Fruit fly (Drosophila melanogaster) whole organism, embryonic: ENCODE data around the gene CG32163.

Experiments used
- Atf-2 ChIP-seq: fragments of 200-800 bp; sonication (Bioruptor generic); optimal IDR thresholded peaks from 2 replicates; lab custom pipeline; 2016; ENCODE audit warnings: missing biosample characterization, missing genetic modification characterization
- Awh ChIP-seq: fragments of 200-800 bp; sonication (Bioruptor generic); IDR thresholded peaks from 2 replicates; pipeline ENCODE4, ENCODE4 v1.3.6; 2022; ENCODE audit warnings: missing biosample characterization, missing genetic modification characterization
- CG11398 ChIP-seq: fragments of 200-800 bp; sonication (Bioruptor generic); optimal IDR thresholded peaks from 2 replicates; lab custom pipeline; 2016; ENCODE audit warnings: missing biosample characterization, missing genetic modification characterization
- CG12104 ChIP-seq: fragments of 200-800 bp; sonication (Bioruptor generic); optimal IDR thresholded peaks from 3 replicates; lab custom pipeline; 2016; ENCODE audit warnings: missing biosample characterization, missing genetic modification characterization
- CG15269 ChIP-seq: fragments of 200-800 bp; sonication (Bioruptor generic); optimal IDR thresholded peaks from 2 replicates; lab custom pipeline; 2018; ENCODE audit warnings: missing biosample characterization, mild to moderate bottlenecking, missing genetic modification characterization, moderate library complexity
- CG18011 ChIP-seq: fragments of 200-800 bp; sonication (Bioruptor generic); optimal IDR thresholded peaks from 2 replicates; lab custom pipeline; 2017; ENCODE audit warnings: missing biosample characterization, missing genetic modification characterization, mild to moderate bottlenecking, moderate library complexity, missing genotype
- CG18619 ChIP-seq: fragments of 200-800 bp; sonication (Bioruptor generic); optimal IDR thresholded peaks from 3 replicates; lab custom pipeline; 2017; ENCODE audit warnings: missing biosample characterization, mild to moderate bottlenecking, missing genetic modification characterization
- CG2120 ChIP-seq: fragments of 200-800 bp; sonication (Bioruptor generic); optimal IDR thresholded peaks from 3 replicates; lab custom pipeline; 2016; ENCODE audit warnings: missing biosample characterization, missing genetic modification characterization
- CG2889 ChIP-seq: fragments of 200-800 bp; sonication (Bioruptor generic); IDR thresholded peaks from 3 replicates; pipeline ENCODE4 v1.3.6; 2022; ENCODE audit warnings: missing biosample characterization, missing genetic modification characterization
- CG31441 ChIP-seq: fragments of 200-800 bp; sonication (Bioruptor generic); IDR thresholded peaks from 2 replicates; pipeline ENCODE4 v1.3.6; 2022; ENCODE audit warnings: missing biosample characterization, missing genetic modification characterization
- CG4360 ChIP-seq: fragments of 200-800 bp; sonication (Bioruptor generic); IDR thresholded peaks from 2 replicates; pipeline ENCODE4 v1.3.6; 2022; ENCODE audit warnings: missing biosample characterization, missing genetic modification characterization
- CG4617 ChIP-seq: fragments of 200-800 bp; sonication (Bioruptor generic); optimal IDR thresholded peaks from 3 replicates; lab custom pipeline; 2016; ENCODE audit warnings: missing biosample characterization, missing genetic modification characterization, borderline replicate concordance
- CG7271 ChIP-seq: fragments of 200-800 bp; sonication (Bioruptor generic); optimal IDR thresholded peaks from 2 replicates; lab custom pipeline; 2018; ENCODE audit warnings: missing biosample characterization, mild to moderate bottlenecking, missing genetic modification characterization, moderate library complexity
- CG9609 ChIP-seq: fragments of 200-800 bp; sonication (Bioruptor generic); optimal IDR thresholded peaks from 3 replicates; lab custom pipeline; 2016; ENCODE audit warnings: missing biosample characterization, missing genetic modification characterization
- CG9932 ChIP-seq: fragments of 200-800 bp; sonication (Bioruptor generic); IDR thresholded peaks from 2 replicates; pipeline ENCODE4 v1.3.6; 2022; ENCODE audit warnings: missing biosample characterization, missing genetic modification characterization
- CHES-1-like ChIP-seq: fragments of 200-800 bp; sonication (Bioruptor generic); optimal IDR thresholded peaks from 2 replicates; lab custom pipeline; 2016; ENCODE audit warnings: missing biosample characterization, missing genetic modification characterization
- Dfd ChIP-seq, 2 experiments: fragments of >200 bp; optimal IDR thresholded peaks; 2 replicates each; lab custom pipeline; 2017; ENCODE audit warnings: missing biosample characterization in 2 of 2, missing genetic modification characterization in 2 of 2
- Dref ChIP-seq: fragments of 200-800 bp; sonication (Bioruptor generic); IDR thresholded peaks from 2 replicates; pipeline ENCODE4 v1.3.6; 2022; ENCODE audit warnings: missing biosample characterization, missing genetic modification characterization
- Ets97D ChIP-seq: fragments of 200-800 bp; sonication (Bioruptor generic); optimal IDR thresholded peaks from 3 replicates; lab custom pipeline; 2016; ENCODE audit warnings: missing biosample characterization, missing genetic modification characterization
- HHEX ChIP-seq: fragments of 200-800 bp; sonication (Bioruptor generic); optimal IDR thresholded peaks from 3 replicates; lab custom pipeline; 2017; ENCODE audit warnings: missing biosample characterization, mild to moderate bottlenecking, missing genetic modification characterization, missing genetic modification reagents
- HLH4C ChIP-seq: fragments of 200-800 bp; sonication (Bioruptor generic); IDR thresholded peaks from 3 replicates; pipeline ENCODE4 v1.3.6; 2022; ENCODE audit warnings: missing biosample characterization, missing genetic modification characterization; ENCODE audit not compliant: partially characterized antibody
- Hand ChIP-seq: fragments of 200-800 bp; sonication (Bioruptor generic); optimal IDR thresholded peaks from 2 replicates; lab custom pipeline; 2017; ENCODE audit warnings: mild to moderate bottlenecking, missing biosample characterization, missing genetic modification reagents, missing genetic modification characterization
- Hey ChIP-seq: fragments of 200-800 bp; sonication (Bioruptor generic); optimal IDR thresholded peaks from 3 replicates; lab custom pipeline; 2018; ENCODE audit warnings: missing biosample characterization, mild to moderate bottlenecking, missing genetic modification characterization
- HmgD ChIP-seq: fragments of 200-800 bp; sonication (Bioruptor generic); optimal IDR thresholded peaks from 3 replicates; lab custom pipeline; 2016; ENCODE audit warnings: missing biosample characterization, missing genetic modification characterization
- Hr3 ChIP-seq: fragments of 200-800 bp; sonication (Bioruptor generic); optimal IDR thresholded peaks from 3 replicates; lab custom pipeline; 2016; ENCODE audit warnings: missing biosample characterization, missing genetic modification characterization
- Hr51 ChIP-seq, 2 experiments: fragments of 200-800 bp; sonication (Bioruptor generic); optimal IDR thresholded peaks; 2 replicates in 1 of 2; 3 replicates in 1 of 2; lab custom pipeline; 2016 to 2018; ENCODE audit warnings: missing biosample characterization in 2 of 2, missing genetic modification characterization in 2 of 2, mild to moderate bottlenecking in 1 of 2, moderate library complexity in 1 of 2
- Meics ChIP-seq: fragments of 200-800 bp; sonication (Bioruptor generic); optimal IDR thresholded peaks from 2 replicates; lab custom pipeline; 2017; ENCODE audit warnings: missing biosample characterization, mild to moderate bottlenecking, missing genetic modification characterization
- NC2β ChIP-seq: fragments of 200-800 bp; sonication (Bioruptor generic); optimal IDR thresholded peaks from 2 replicates; lab custom pipeline; 2016; ENCODE audit warnings: missing biosample characterization, missing genetic modification characterization
- Optix ChIP-seq: fragments of 200-800 bp; sonication (Bioruptor generic); IDR thresholded peaks from 3 replicates; pipeline ENCODE4 v1.3.6; 2022; ENCODE audit warnings: missing biosample characterization, missing genetic modification characterization
- Sox102F ChIP-seq: fragments of 200-800 bp; sonication (Bioruptor generic); optimal IDR thresholded peaks from 2 replicates; lab custom pipeline; 2018; ENCODE audit warnings: missing biosample characterization, mild to moderate bottlenecking, missing genetic modification characterization, moderate library complexity
- Sry-β ChIP-seq: fragments of 200-800 bp; sonication (Bioruptor generic); optimal IDR thresholded peaks from 2 replicates; lab custom pipeline; 2018; ENCODE audit warnings: missing biosample characterization, mild to moderate bottlenecking, missing genetic modification characterization, moderate library complexity
- Xrp1 ChIP-seq: fragments of 200-800 bp; sonication (Bioruptor generic); IDR thresholded peaks from 2 replicates; pipeline ENCODE4 v1.3.6; 2022; ENCODE audit warnings: missing biosample characterization, missing genetic modification characterization
- ato ChIP-seq: fragments of 200-800 bp; sonication (Bioruptor generic); IDR thresholded peaks from 2 replicates; pipeline ENCODE4 v1.3.6; 2022; ENCODE audit warnings: missing biosample characterization, missing genetic modification characterization; ENCODE audit not compliant: partially characterized antibody
- az2 ChIP-seq: fragments of 200-800 bp; sonication (Bioruptor generic); optimal IDR thresholded peaks from 3 replicates; lab custom pipeline; 2016; ENCODE audit warnings: missing biosample characterization, missing genetic modification characterization
- caup ChIP-seq: fragments of 200-800 bp; sonication (Bioruptor generic); optimal IDR thresholded peaks from 3 replicates; lab custom pipeline; 2017; ENCODE audit warnings: missing biosample characterization, mild to moderate bottlenecking, missing genetic modification characterization, moderate library complexity; ENCODE audit not compliant: severe bottlenecking
- chinmo ChIP-seq: fragments of 200-800 bp; sonication (Bioruptor generic); IDR thresholded peaks from 4 replicates; pipeline ENCODE4 v1.3.6; 2022; ENCODE audit warnings: missing biosample characterization, missing genetic modification characterization; ENCODE audit not compliant: partially characterized antibody
- dmrt99B ChIP-seq: fragments of 200-800 bp; sonication (Bioruptor generic); optimal IDR thresholded peaks from 2 replicates; lab custom pipeline; 2018; ENCODE audit warnings: missing biosample characterization, mild to moderate bottlenecking, missing genetic modification characterization, moderate library complexity
- fu2 ChIP-seq: fragments of 200-800 bp; sonication (Bioruptor generic); optimal IDR thresholded peaks from 2 replicates; lab custom pipeline; 2016; ENCODE audit warnings: missing biosample characterization, missing genetic modification characterization
- gcm2 ChIP-seq: fragments of 200-800 bp; sonication (Bioruptor generic); optimal IDR thresholded peaks from 2 replicates; lab custom pipeline; 2016; ENCODE audit warnings: missing biosample characterization, missing genetic modification characterization
- jing ChIP-seq: fragments of 200-800 bp; sonication (Bioruptor generic); optimal IDR thresholded peaks from 2 replicates; lab custom pipeline; 2018; ENCODE audit warnings: missing biosample characterization, mild to moderate bottlenecking, missing genetic modification characterization
- kah ChIP-seq: fragments of 200-800 bp; sonication (Bioruptor generic); optimal IDR thresholded peaks from 2 replicates; lab custom pipeline; 2018; ENCODE audit warnings: missing biosample characterization, mild to moderate bottlenecking, missing genetic modification characterization
- klu ChIP-seq: fragments of 200-800 bp; sonication (Bioruptor generic); IDR thresholded peaks from 2 replicates; pipeline ENCODE4 v1.3.6; 2022; ENCODE audit warnings: missing biosample characterization, missing genetic modification characterization
- mam ChIP-seq: fragments of 200-800 bp; sonication (Bioruptor generic); optimal IDR thresholded peaks from 3 replicates; lab custom pipeline; 2016; ENCODE audit warnings: missing biosample characterization, missing genetic modification characterization
- org-1 ChIP-seq: fragments of 200-800 bp; sonication (Bioruptor generic); optimal IDR thresholded peaks from 2 replicates; lab custom pipeline; 2017; ENCODE audit warnings: missing biosample characterization, missing genetic modification characterization
- p53 ChIP-seq: fragments of 200-800 bp; sonication (Bioruptor generic); optimal IDR thresholded peaks from 2 replicates; lab custom pipeline; 2016; ENCODE audit warnings: missing biosample characterization, missing genetic modification characterization
- phol ChIP-seq: fragments of 200-800 bp; sonication (Bioruptor generic); optimal IDR thresholded peaks from 3 replicates; lab custom pipeline; 2018; ENCODE audit warnings: missing biosample characterization, mild to moderate bottlenecking, missing genetic modification characterization, moderate library complexity
- ranshi ChIP-seq: fragments of 200-800 bp; sonication (Bioruptor generic); IDR thresholded peaks from 2 replicates; pipeline ENCODE4 v1.3.6; 2022; ENCODE audit warnings: missing biosample characterization, missing genetic modification characterization
- toy ChIP-seq: fragments of 200-800 bp; sonication (Bioruptor generic); IDR thresholded peaks from 2 replicates; pipeline ENCODE4 v1.3.6; 2022; ENCODE audit warnings: missing biosample characterization, missing genetic modification characterization
- twi ChIP-seq: fragments of 200-800 bp; optimal IDR thresholded peaks from 2 replicates; lab custom pipeline; 2019; ENCODE audit warnings: missing biosample characterization, mild to moderate bottlenecking, missing genetic modification characterization, moderate library complexity
- vvl ChIP-seq: fragments of 200-800 bp; sonication (Bioruptor generic); IDR thresholded peaks from 2 replicates; pipeline ENCODE4 v1.3.6; 2022; ENCODE audit warnings: missing biosample characterization, missing genetic modification characterization
- z ChIP-seq: fragments of 200-800 bp; sonication (Bioruptor generic); IDR thresholded peaks from 3 replicates; pipeline ENCODE4 v1.3.6; 2022; ENCODE audit warnings: missing biosample characterization, missing genetic modification characterization

CG32163 gene

DNA sequence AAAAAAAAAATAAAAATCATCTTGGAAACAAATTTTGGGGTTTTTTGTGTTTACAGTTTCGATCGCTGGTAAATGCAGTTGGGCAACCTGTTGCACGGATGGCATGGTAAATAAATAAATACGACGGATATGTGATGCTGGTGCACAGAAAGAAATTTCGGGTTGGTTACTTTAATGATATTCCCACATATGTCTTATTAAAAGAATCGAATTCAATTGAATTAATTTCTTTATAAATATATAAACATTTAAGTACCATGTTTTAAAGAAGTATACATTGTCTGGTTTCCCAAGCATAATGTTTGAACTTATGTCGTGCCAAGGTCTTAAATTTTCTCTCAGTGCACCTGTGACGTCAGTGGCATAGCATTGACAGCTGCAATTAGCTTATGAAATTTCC is 19.5 kb upstream of the CG32163 start (continued):
- TF ChIP-seq CG4617 = no peak
- no peak for TF ChIP-seq NC2β (GFP tag; lab: Kevin White, UChicago)
- TF ChIP-seq HHEX (GFP tag; lab: Kevin White, UChicago) = peak; percentile 42
- no peak for TF ChIP-seq Hey (tag; lab: Kevin White, UChicago)
- no peak for TF ChIP-seq Optix (GFP tag; lab: Robert Waterston, UW)
- TF ChIP-seq CG12104 (GFP tag; lab: Kevin White, UChicago) = peak; percentile 9
- TF ChIP-seq CG9932 (GFP tag; lab: Robert Waterston, UW) = no peak
- no peak for TF ChIP-seq HLH4C (GFP tag; lab: Robert Waterston, UW)
- TF ChIP-seq Awh (GFP tag; lab: Robert Waterston, UW) = no peak
- TF ChIP-seq phol (tag; lab: Kevin White, UChicago) = peak; percentile 79
- TF ChIP-seq p53 (GFP tag; lab: Kevin White, UChicago) = no peak
- TF ChIP-seq CG11398 (GFP tag; lab: Kevin White, UChicago) = no peak
- TF ChIP-seq twi (tag; lab: Kevin White, UChicago) = peak; percentile 47
- peak; percentile 59 for TF ChIP-seq az2 (GFP tag; lab: Kevin White, UChicago)
- 0 out of 2 replicates have a peak, but pooled peaks have one; percentile 52 for TF ChIP-seq ranshi (GFP tag; lab: Robert Waterston, UW)
- TF ChIP-seq ato (GFP tag; lab: Robert Waterston, UW) = no peak
- TF ChIP-seq Hr3 (GFP tag; lab: Kevin White, UChicago) = peak; percentile 43
- peak; percentile 60; the same call in 1 of the 2 replicates for TF ChIP-seq vvl (GFP tag; lab: Robert Waterston, UW)
- TF ChIP-seq CG15269 (tag; lab: Kevin White, UChicago) = peak; percentile 71
- no peak for TF ChIP-seq gcm2 (GFP tag; lab: Kevin White, UChicago)
- TF ChIP-seq dmrt99B (tag; lab: Kevin White, UChicago) = peak; percentile 77
- TF ChIP-seq HmgD (GFP tag; lab: Kevin White, UChicago) = no peak
- TF ChIP-seq Sry-β (GFP tag; lab: Kevin White, UChicago) = no peak
- TF ChIP-seq org-1 (GFP tag; lab: Kevin White, UChicago) = peak; percentile 45
- TF ChIP-seq caup (GFP tag; lab: Kevin White, UChicago) = no peak
- peak in 1 of 2 experiments; percentile 79 for TF ChIP-seq Hr51 (GFP tag; optimal IDR thresholded peaks at IDR 0.05; lab: Kevin White, UChicago)
- peak; percentile 98 for TF ChIP-seq kah (GFP tag; lab: Kevin White, UChicago)
- no peak for TF ChIP-seq CG2889
- peak; percentile 47 for TF ChIP-seq CG18619
- no peak for TF ChIP-seq toy (GFP tag; lab: Robert Waterston, UW)
- no peak for TF ChIP-seq fu2
- TF ChIP-seq chinmo (GFP tag; lab: Robert Waterston, UW) = no peak
- TF ChIP-seq jing = peak; percentile 27
- peak; percentile 84 for TF ChIP-seq Sox102F (GFP tag; lab: Kevin White, UChicago)
- peak; percentile 75 for TF ChIP-seq CG31441 (GFP tag; lab: Robert Waterston, UW)
- peak; percentile 29 for TF ChIP-seq Meics (GFP tag; lab: Kevin White, UChicago)
- TF ChIP-seq Dref = no peak
- TF ChIP-seq CG2120 (GFP tag; lab: Kevin White, UChicago) = no peak
- no peak for TF ChIP-seq Atf-2 (GFP tag; lab: Kevin White, UChicago)
- TF ChIP-seq Hand (GFP tag; lab: Kevin White, UChicago) = no peak
- peak; percentile 71 for TF ChIP-seq Xrp1 (GFP tag; lab: Robert Waterston, UW)
- no peak for TF ChIP-seq klu (GFP tag; lab: Robert Waterston, UW)
- no peak for TF ChIP-seq Ets97D (GFP tag; lab: Kevin White, UChicago)
- no peak for TF ChIP-seq Dfd (GFP tag; optimal IDR thresholded peaks at IDR 0.05; lab: Kevin White, UChicago)
- peak; percentile 37; the same call in 1 of the 2 replicates for TF ChIP-seq CG4360
- no peak for TF ChIP-seq mam
- no peak for TF ChIP-seq z (GFP tag; lab: Robert Waterston, UW)
- TF ChIP-seq CG7271 (tag; lab: Kevin White, UChicago) = no peak
- no peak for TF ChIP-seq CG9609 (GFP tag; lab: Kevin White, UChicago)
- no peak for TF ChIP-seq CG18011 (GFP tag; lab: Kevin White, UChicago)
- TF ChIP-seq CHES-1-like (GFP tag; lab: Kevin White, UChicago) = no peak
